Fruit fly (Drosophila melanogaster) whole organism, adult: Measurements from ENCODE around the gene dikar.

Experiments
- CG11617 ChIP-seq: fragments of 200-800 bp; sonication (Bioruptor generic); optimal IDR thresholded peaks from 2 replicates; lab custom pipeline; 2017; ENCODE audit warnings: mild to moderate bottlenecking, missing biosample characterization, missing genetic modification reagents, missing genetic modification characterization
- CG12768 ChIP-seq: fragments of 200-800 bp; sonication (Bioruptor generic); optimal IDR thresholded peaks from 2 replicates; lab custom pipeline; 2017; ENCODE audit warnings: missing biosample characterization, missing genetic modification characterization, mild to moderate bottlenecking, moderate library complexity, missing genetic modification reagents
- CG14711 ChIP-seq: fragments of 200-800 bp; sonication (Bioruptor generic); optimal IDR thresholded peaks from 2 replicates; lab custom pipeline; 2018; ENCODE audit warnings: missing biosample characterization, mild to moderate bottlenecking, missing genetic modification characterization, moderate library complexity
- CG1620 ChIP-seq: fragments of 200-800 bp; sonication (Bioruptor generic); optimal IDR thresholded peaks from 2 replicates; lab custom pipeline; 2016; ENCODE audit warnings: missing biosample characterization, missing genetic modification characterization
- CG33017 ChIP-seq: fragments of 200-800 bp; sonication (Bioruptor generic); optimal IDR thresholded peaks from 2 replicates; lab custom pipeline; 2018; ENCODE audit warnings: missing biosample characterization, mild to moderate bottlenecking, missing genetic modification characterization, moderate library complexity
- CG5204 ChIP-seq: fragments of 200-800 bp; sonication (Bioruptor generic); optimal IDR thresholded peaks from 2 replicates; lab custom pipeline; 2016; ENCODE audit warnings: missing biosample characterization, missing genetic modification characterization
- CG7045 ChIP-seq: fragments of 200-800 bp; sonication (Bioruptor generic); optimal IDR thresholded peaks from 2 replicates; lab custom pipeline; 2017; ENCODE audit warnings: missing biosample characterization, mild to moderate bottlenecking, missing genetic modification characterization
- CG7101 ChIP-seq: fragments of 200-800 bp; sonication (Bioruptor generic); optimal IDR thresholded peaks from 2 replicates; lab custom pipeline; 2018; ENCODE audit warnings: missing biosample characterization, mild to moderate bottlenecking, missing genetic modification characterization, moderate library complexity
- Clk ChIP-seq: fragments of 200-800 bp; sonication (Bioruptor generic); optimal IDR thresholded peaks from 2 replicates; lab custom pipeline; 2017; ENCODE audit warnings: missing biosample characterization, missing genetic modification characterization
- Crg-1 ChIP-seq: fragments of 200-800 bp; sonication (Bioruptor generic); optimal IDR thresholded peaks from 2 replicates; lab custom pipeline; 2016; ENCODE audit warnings: missing biosample characterization, missing genetic modification characterization
- Hr96 ChIP-seq: fragments of 200-800 bp; sonication (Bioruptor generic); optimal IDR thresholded peaks from 2 replicates; lab custom pipeline; 2016; ENCODE audit warnings: missing biosample characterization, missing genetic modification characterization
- Mnt ChIP-seq: fragments of 200-800 bp; sonication (Bioruptor generic); optimal IDR thresholded peaks from 2 replicates; lab custom pipeline; 2016; ENCODE audit warnings: missing biosample characterization, mild to moderate bottlenecking, missing genetic modification characterization
- bab1 ChIP-seq: fragments of 200-800 bp; sonication (Bioruptor generic); optimal IDR thresholded peaks from 3 replicates; lab custom pipeline; 2019; ENCODE audit warnings: missing biosample characterization, mild to moderate bottlenecking, missing genetic modification characterization, moderate library complexity
- cic ChIP-seq: fragments of 200-800 bp; sonication (Bioruptor generic); optimal IDR thresholded peaks from 2 replicates; lab custom pipeline; 2017; ENCODE audit warnings: missing biosample characterization, mild to moderate bottlenecking, missing genetic modification characterization, moderate library complexity
- cnc ChIP-seq, 2 experiments: fragments of >200 bp; optimal IDR thresholded peaks; 2 replicates each; lab custom pipeline; 2017
- kay ChIP-seq: fragments of 200-800 bp; sonication (Bioruptor generic); peaks from one replicate; lab custom pipeline; 2016; ENCODE audit warnings: missing biosample characterization, missing genetic modification characterization, borderline replicate concordance
- ovo ChIP-seq: fragments of 200-800 bp; sonication (Bioruptor generic); optimal IDR thresholded peaks from 2 replicates; lab custom pipeline; 2016; ENCODE audit warnings: missing biosample characterization, missing genetic modification characterization
- pad ChIP-seq: fragments of 200-800 bp; sonication (Bioruptor generic); optimal IDR thresholded peaks from 3 replicates; lab custom pipeline; 2017; ENCODE audit warnings: missing biosample characterization, missing genetic modification characterization, mild to moderate bottlenecking, moderate library complexity, missing genetic modification reagents
- tj ChIP-seq: fragments of 200-800 bp; sonication (Bioruptor generic); optimal IDR thresholded peaks from 3 replicates; lab custom pipeline; 2017; ENCODE audit warnings: missing biosample characterization, mild to moderate bottlenecking, missing genetic modification characterization, moderate library complexity
- toe ChIP-seq: fragments of 200-800 bp; sonication (Bioruptor generic); optimal IDR thresholded peaks from 2 replicates; lab custom pipeline; 2016; ENCODE audit warnings: missing biosample characterization, missing genetic modification characterization

The dikar gene

DNA sequence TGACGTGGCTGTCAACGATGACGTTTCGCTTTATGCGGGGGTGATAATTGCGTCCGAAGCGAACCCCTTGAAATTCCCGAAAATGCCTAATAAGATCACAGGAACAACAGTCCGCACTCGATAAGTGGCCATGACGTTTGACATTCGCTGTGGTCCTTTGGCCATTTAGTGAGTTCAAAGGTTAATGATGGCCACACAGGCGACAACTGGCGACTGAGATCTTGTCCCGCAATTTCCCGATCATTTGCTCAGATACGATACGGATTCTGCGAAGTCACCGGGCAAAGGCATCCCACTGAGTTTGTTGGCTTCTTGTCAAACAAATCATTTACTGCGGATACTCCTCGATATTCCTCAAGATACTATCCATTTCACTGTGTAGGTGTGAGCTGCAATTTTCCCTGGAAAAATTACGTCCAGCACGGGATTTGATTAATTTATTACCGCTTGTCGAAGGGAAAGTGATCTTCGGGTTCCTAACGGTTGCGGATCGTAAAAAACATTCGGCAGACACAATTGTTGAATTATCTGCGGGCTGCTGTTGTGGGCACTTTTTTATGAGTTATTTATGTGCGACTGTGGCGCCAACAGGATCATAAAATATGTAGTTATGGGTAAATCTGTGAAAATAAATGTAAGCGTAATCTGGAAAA lies 21.7 kb upstream of the dikar start:
- no peak for TF ChIP-seq kay (GFP tag; lab: Kevin White, UChicago)
- TF ChIP-seq bab1 = no peak
- TF ChIP-seq tj (GFP tag; lab: Kevin White, UChicago) = no peak
- TF ChIP-seq ovo (GFP tag; lab: Kevin White, UChicago) = no peak
- TF ChIP-seq cic = no peak
- no peak for TF ChIP-seq toe (GFP tag; lab: Kevin White, UChicago)
- no peak for TF ChIP-seq Mnt (GFP tag; lab: Kevin White, UChicago)
- TF ChIP-seq CG14711 (tag; lab: Kevin White, UChicago) = no peak
- no peak for TF ChIP-seq cnc (optimal IDR thresholded peaks at IDR 0.05; lab: Kevin White, UChicago)
- TF ChIP-seq CG1620 (GFP tag; lab: Kevin White, UChicago) = no peak

DNA sequence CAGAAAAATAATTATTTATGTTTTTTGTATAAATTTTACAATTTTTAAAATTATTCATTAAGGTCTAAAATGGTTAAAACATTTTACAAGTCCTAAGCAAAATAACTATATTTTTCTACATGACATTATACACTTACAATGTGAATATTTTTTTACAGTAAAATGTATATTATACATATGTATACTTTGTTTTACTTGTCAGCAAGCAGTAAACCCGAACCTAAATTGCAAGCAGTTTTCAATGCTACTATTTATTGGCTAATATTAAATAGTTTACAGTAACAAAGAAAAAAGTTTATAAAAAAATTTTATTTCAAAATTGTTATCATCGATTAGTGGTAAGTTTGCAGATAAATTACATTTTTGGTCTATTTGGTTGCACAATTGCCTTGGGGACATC lies 20.9 kb upstream of the dikar start:
- TF ChIP-seq cnc (optimal IDR thresholded peaks at IDR 0.05; lab: Kevin White, UChicago) = no peak
- no peak for TF ChIP-seq CG11617 (GFP tag; lab: Kevin White, UChicago)
- TF ChIP-seq cic = no peak
- no peak for TF ChIP-seq toe (GFP tag; lab: Kevin White, UChicago)
- TF ChIP-seq CG5204 (GFP tag; lab: Kevin White, UChicago) = no peak
- TF ChIP-seq Hr96 = no peak
- TF ChIP-seq CG7101 (tag; lab: Kevin White, UChicago) = no peak
- TF ChIP-seq CG1620 (GFP tag; lab: Kevin White, UChicago) = no peak
- no peak for TF ChIP-seq pad (GFP tag; lab: Kevin White, UChicago)
- no peak for TF ChIP-seq bab1

DNA sequence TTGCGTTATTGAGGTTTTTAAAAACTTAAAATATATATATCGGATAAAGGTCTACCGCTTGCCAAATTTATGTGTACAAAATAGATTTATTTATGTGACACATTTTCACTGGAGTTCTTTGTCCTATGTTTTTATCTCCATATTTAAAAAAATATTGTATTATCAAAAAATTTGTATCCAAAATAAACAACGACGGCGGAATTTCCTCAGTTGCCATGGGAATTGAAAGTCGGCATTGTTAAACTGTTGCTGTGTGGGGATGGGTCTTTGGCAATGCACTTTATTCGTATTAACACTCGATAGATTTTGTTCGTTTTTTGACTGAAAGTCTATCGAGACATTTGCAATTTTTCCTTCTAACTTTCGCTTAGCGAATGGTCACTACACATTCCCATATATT lies 20.2 kb upstream of the dikar start, which contains the start of gene Rsph3:
Gene Rsph3 (minus strand): TSS at position 101 of the 400 bp plus-strand sequence.
- no peak for TF ChIP-seq CG1620 (GFP tag; lab: Kevin White, UChicago)
- no peak for TF ChIP-seq CG12768 (GFP tag; lab: Kevin White, UChicago)
- no peak for TF ChIP-seq CG11617 (GFP tag; lab: Kevin White, UChicago)

DNA sequence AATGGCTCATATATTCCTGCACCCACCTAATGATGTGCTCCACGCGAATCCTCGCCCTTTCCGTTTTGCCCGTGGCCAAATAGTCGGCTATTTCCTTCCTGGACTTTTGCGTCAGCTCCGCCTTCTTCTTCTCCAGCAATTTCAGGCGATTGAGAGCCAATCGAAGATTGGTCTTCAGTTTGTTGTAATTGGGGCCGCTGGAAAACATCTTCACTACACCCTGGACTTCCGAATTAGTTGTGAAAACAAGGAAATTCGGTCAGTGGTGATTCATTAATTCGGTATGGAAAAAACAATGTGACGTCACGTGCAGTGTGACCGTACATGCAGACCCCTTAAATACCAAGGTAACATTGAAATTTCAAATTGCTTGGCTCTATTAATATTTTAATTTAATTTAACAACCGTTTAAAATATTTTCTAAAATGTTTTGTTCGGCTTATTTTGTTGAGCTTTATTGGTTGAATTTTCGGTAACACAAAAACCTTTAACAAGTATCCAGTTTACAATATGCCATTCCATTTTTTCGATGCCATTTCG lies 13.3 kb upstream of the dikar start, which contains the start of gene Ist1:
Gene Ist1 (minus strand): TSS at position 301 of the 540 bp plus-strand sequence.
- TF ChIP-seq CG12768 (GFP tag; lab: Kevin White, UChicago) (no peak), bab1 (peak; percentile 26), kay (GFP tag; lab: Kevin White, UChicago) (peak; percentile 98)

DNA sequence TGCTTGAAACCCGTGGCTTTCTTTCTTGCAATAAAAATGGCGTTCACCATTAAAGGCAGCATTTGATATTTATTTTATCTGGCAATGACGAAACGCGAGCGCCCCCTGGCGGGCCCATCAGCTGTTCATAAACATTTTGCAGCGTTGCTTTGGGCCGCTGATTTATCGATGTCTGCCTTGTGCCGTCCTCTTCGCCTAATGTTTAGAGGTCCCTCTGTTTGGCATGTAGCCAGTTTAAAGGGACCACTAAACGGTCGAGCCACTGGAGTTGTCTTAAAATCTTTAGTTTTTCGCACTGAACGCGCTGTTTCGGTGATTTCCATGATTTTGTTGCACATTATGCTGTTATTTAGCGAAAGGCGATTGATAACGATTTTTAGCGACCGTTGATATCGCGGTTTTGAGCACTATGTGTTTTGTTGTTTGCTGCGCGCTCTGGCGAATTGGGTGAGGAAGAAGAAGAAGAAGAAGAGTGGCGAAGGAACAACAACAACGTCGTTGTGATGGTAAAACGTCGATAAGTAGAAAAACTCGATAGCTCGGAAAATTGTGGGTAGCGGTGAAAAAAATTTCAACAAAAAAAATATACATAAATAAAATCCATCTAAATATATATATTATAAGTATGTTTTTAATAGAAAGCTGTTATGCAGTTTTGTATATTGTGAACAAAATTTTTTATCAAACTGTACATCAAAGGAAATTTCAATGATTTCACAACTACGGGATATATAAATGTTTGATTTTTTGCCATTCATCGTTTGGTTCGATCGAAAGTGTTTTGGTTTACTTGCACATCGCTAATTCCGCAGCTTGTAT lies 9.5 kb upstream of the dikar start, which contains the start of the genes velo and Sbds:
Gene velo (minus strand): TSS at position 475 of the 819 bp plus-strand sequence.
Gene Sbds (plus strand): TSS at position 636 of the 819 bp plus-strand sequence.
- peak; percentile 45 for TF ChIP-seq CG7045 (GFP tag; lab: Kevin White, UChicago)
- TF ChIP-seq ovo (GFP tag; lab: Kevin White, UChicago) = peak; percentile 36
- TF ChIP-seq toe (GFP tag; lab: Kevin White, UChicago) = peak; percentile 37
- TF ChIP-seq CG5204 (GFP tag; lab: Kevin White, UChicago) = no peak
- peak; percentile 65 for TF ChIP-seq CG7101 (tag; lab: Kevin White, UChicago)
- no peak for TF ChIP-seq kay (GFP tag; lab: Kevin White, UChicago)
- TF ChIP-seq cnc (optimal IDR thresholded peaks at IDR 0.05; lab: Kevin White, UChicago) = no peak
- TF ChIP-seq CG1620 (GFP tag; lab: Kevin White, UChicago) = peak; percentile 16
- TF ChIP-seq Clk (GFP tag; lab: Kevin White, UChicago) = no peak
- peak; percentile 26 for TF ChIP-seq Crg-1 (GFP tag; lab: Kevin White, UChicago)
- peak; percentile 47 for TF ChIP-seq pad (GFP tag; lab: Kevin White, UChicago)
- peak; percentile 50 for TF ChIP-seq Mnt (GFP tag; lab: Kevin White, UChicago)
- peak; percentile 75 for TF ChIP-seq CG11617 (GFP tag; lab: Kevin White, UChicago)
- TF ChIP-seq bab1 = peak; percentile 32
- TF ChIP-seq CG14711 (tag; lab: Kevin White, UChicago) = peak; percentile 66
- peak; percentile 72 for TF ChIP-seq CG33017 (tag; lab: Kevin White, UChicago)
- peak; percentile 30 for TF ChIP-seq Hr96
- peak; percentile 26 for TF ChIP-seq tj (GFP tag; lab: Kevin White, UChicago)
- TF ChIP-seq cic = no peak
- TF ChIP-seq CG12768 (GFP tag; lab: Kevin White, UChicago) = peak; percentile 58

DNA sequence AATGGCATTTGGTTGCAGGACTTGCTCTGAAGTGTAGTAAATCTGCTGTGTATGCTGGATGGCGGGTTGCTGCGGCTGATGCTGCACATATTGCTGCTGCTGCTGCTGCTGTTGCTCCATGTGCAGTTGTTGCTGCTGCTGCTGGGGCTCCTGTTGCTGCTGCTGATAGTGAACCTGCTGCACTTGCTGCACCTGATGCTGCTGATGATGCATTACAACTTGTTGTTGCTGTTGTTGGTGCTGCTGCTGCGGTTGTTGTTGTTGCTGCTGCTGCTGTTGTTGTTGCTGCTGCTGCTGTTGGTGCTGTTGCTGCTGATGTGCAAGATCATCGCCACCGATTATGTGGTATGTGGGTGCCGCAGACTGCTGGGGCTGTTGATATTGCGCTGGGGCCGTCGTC lies 7.9 kb upstream of the dikar start:
- TF ChIP-seq CG11617 (GFP tag; lab: Kevin White, UChicago) (no peak), CG33017 (tag; lab: Kevin White, UChicago) (no peak), kay (GFP tag; lab: Kevin White, UChicago) (no peak), Crg-1 (GFP tag; lab: Kevin White, UChicago) (no peak), CG12768 (GFP tag; lab: Kevin White, UChicago) (no peak), ovo (GFP tag; lab: Kevin White, UChicago) (no peak), CG14711 (tag; lab: Kevin White, UChicago) (no peak), Clk (GFP tag; lab: Kevin White, UChicago) (no peak), cic (no peak), pad (GFP tag; lab: Kevin White, UChicago) (no peak), CG7045 (GFP tag; lab: Kevin White, UChicago) (no peak), CG7101 (tag; lab: Kevin White, UChicago) (no peak), Mnt (GFP tag; lab: Kevin White, UChicago) (no peak), Hr96 (no peak), cnc (optimal IDR thresholded peaks at IDR 0.05; lab: Kevin White, UChicago) (no peak), toe (GFP tag; lab: Kevin White, UChicago) (no peak)
